Worm (Caenorhabditis elegans): ENCODE results near the gene srj-21.

The srj-21 gene

DNA sequence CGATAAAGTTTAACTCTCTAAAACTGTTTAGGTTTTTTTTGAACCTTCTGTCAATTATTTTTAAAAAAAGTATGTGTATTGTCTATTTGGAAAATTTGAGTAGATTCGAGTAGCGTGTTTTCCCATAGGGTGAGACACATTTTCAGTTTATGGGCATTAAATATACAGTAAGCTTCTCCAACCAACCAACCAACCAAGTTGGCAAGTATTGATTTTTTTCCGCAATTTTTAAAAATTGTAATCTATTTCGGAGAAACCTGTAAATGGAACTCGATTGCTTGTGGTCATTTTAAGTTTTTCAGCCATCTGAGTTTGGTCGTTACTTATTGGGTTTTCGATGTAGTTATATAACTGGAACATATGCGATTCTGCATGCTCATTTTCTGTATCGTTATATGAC is at the start of gene srj-21:
srj-21 (plus strand) TSS at position 301 of the 400 bp plus-strand sequence.
- TF ChIP-seq unc-62 (GFP tag; optimal IDR thresholded peaks at IDR 0.05) = no peak

DNA sequence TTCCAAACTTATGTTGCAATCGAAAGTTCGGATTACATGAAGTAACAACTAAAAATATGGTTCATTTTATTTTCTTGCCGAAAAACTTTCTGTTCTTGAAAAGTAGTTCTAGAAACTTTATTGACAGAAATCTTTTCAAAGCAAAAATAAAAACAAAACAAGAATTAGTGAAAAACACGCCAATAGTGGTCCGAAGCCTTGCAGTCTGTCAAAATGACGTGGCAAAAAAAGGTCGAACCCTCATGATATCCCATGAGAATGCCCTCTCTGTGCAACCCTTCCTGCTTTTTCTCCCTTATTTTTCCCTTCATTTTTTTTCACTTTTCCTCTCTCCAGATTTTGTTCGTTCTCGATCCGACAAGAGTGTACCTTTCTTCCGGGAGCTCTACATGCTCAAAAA is 46.0 kb upstream of the srj-21 start:
- TF ChIP-seq unc-62 (GFP tag; optimal IDR thresholded peaks at IDR 0.05) = no peak

DNA sequence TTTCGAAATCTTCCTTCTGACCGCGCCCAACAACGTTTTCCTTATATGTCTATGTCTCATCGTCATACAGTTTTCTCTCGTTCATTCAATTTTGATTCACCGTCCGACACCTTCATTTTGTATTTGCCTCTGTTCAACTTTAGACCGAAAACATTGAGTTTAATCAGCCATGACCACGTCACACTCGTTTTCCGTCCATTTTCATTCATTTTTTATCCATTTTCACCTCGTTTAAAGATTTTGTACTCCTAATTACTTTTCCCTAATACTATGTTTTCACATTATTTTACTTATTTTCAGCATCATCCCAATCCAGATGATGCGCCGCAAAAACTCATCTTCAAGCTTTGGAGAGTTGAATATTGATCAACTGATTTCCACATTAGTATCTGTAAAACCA is 42.9 kb upstream of the srj-21 start, which contains the start of gene pph-1:
pph-1 (plus strand) TSS at position 301 of the 400 bp plus-strand sequence.
- TF ChIP-seq unc-62 (GFP tag; optimal IDR thresholded peaks at IDR 0.05) = no peak

DNA sequence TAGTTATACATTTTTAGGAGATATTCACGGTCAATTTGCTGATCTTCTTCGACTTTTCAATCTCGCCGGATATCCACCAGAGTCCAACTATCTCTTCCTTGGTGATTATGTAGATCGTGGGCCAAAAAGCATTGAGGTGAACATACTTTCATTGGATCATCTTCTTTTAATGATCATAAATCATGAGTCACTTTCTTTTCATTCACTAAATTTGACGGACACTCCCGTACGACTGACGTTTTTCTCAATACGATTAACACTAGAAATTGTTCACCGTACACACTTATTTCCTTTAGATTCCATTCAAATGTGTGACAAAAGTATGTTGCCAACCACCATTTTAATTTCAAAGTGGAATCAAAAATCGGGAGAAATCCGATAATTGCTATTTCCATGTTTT is 42.2 kb upstream of the srj-21 start:
- TF ChIP-seq unc-62 (GFP tag; optimal IDR thresholded peaks at IDR 0.05) = no peak

DNA sequence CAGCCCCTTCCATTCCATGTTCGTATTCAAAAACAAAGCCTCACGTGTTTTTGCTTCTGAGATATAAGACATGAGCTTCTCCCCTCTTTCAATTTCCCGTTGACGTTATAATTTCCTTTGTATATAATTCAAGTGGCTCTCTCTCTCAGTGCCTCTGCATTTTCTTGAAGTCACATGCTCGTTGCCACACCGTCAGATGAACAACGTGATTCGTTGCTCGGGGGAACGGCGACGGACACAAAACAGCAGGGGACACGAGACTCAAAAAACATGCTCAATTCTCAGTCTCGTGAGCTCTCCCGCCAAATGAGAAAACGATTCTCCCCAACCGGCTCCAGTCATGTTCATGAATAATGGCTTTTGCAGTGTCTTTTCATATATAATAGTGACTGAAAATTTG is 36.8 kb upstream of the srj-21 start:
- no peak for TF ChIP-seq unc-62 (GFP tag; optimal IDR thresholded peaks at IDR 0.05)

DNA sequence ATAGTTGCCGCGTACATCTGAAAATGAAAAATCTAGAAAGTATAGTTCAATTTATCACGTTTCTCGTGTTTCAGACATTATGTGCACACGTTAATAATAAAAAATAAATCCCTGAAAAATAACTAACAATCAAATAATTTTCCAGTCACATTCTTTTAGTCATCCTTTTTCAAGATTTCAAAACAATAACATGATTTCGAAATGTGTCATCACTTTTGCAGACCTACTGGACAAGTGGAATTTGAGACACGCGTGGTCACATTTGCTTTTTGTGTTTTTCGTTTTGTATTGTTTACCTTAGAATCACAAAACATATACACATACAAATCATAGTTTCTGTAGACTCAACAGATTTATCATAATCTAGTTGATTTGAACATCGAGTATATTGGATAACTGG is 35.7 kb upstream of the srj-21 start:
- no peak for TF ChIP-seq unc-62 (GFP tag; optimal IDR thresholded peaks at IDR 0.05)

DNA sequence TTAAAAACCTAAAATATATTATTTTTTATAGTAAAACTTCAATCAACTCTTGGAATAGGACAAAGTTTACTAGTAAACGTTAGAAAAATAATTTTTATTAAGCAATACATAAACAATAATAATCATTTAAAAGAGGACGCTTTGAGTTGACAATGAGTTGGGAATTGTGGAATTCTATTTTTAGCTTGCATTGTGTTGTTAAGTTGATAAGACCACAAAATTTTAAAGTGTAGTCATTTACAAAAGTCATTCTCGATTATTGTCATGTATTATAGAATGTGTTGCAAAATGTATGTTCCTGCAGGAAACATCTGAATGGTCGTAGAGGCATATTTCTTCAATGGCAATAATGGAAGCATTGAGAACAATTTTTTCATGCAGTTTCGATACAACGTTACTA is 34.1 kb upstream of the srj-21 start:
- no peak for TF ChIP-seq unc-62 (GFP tag; optimal IDR thresholded peaks at IDR 0.05)

DNA sequence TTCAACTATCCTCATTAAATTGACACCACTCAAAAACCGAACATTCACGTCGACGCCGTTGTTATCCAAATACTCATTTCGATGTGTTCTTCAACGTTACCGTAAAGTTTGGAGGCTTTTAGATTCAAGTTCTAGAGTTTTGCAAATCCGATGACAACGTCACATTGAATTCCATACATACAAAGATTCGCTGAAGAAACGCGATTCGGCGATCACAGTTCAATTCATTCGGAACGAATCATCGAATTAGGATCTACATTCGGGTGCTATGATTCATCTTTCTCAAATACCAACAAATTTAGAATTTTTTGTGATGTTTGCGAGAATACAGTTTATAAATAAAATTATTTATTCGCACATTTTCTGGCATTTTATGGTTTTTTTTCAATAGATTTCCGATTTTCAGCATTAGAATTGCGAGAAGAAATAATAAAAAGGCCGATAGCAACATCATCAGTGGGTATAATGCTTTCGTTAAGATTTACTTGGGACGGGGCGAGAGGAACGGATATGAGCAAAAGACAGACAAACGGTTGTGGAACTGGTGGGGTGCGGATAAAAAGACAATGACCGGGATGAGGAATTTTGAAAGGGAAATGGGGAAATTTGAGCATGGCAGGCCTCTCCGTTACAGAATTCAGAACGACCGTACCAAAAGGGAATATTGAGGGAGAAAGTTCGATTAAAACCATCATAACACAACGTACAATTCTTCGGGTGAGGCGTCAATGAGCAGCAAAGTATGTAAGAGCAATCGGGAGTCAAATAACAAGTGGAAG is 33.1 kb upstream of the srj-21 start:
- no peak for TF ChIP-seq unc-62 (GFP tag; optimal IDR thresholded peaks at IDR 0.05)

DNA sequence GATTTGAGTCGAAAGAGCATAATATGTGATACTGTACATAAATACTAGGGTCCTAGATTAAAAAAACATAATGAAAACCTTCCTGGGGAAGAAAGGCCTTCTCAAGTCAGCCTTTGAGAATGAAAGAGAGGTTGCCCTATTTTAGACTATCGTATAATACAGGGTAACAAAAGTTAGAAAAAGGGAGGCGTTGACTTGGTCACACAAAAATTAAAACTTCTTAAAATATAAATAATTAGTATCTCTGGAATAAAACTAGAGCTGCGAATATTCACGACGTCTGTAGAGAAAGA is 32.6 kb upstream of the srj-21 start:
- TF ChIP-seq unc-62 (GFP tag; optimal IDR thresholded peaks at IDR 0.05) = no peak

DNA sequence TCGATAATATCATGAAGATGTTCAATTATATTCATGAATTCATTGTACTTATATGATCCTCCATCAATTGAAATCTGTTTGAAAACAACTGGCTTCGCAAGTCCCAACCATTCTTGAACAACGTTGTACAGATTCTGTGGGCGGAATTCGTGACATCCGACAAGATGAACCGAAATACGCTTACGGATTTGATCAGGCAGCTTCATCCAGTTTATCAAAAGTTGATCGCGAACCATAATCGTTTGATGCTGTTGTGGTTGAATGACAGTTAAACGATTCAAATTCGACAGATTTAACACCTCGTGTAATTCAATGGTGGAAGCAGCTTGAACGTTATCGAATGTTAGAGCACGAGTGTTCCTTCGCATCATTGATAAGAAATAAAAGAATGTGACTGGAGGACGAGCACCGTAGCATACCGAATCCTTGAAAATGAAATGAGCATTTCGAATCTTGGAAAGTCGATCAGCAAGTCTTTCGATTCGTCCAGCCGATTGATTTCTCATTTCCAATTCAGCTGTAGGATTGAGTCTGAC is 31.4 kb upstream of the srj-21 start:
- TF ChIP-seq unc-62 (GFP tag; optimal IDR thresholded peaks at IDR 0.05) = no peak

DNA sequence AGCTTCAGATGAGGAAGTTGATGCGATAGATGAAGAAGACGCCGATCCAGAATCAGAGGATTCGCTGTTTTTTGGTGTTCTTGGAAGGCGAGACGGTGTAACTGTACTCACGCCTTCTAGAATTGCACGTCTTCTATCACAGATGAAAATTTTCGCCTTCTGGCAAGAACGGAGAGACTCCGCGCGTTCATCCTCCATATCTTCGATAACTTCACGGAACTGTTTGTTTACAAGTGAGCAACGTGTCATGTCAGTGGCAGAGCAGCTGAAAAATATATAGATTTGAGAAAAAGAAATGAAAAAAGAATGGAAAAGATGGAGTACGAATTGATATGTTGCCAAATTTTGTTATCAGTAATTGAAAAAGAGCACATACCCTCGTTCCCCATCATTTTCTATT is 30.5 kb upstream of the srj-21 start:
- TF ChIP-seq unc-62 (GFP tag; optimal IDR thresholded peaks at IDR 0.05) = no peak

DNA sequence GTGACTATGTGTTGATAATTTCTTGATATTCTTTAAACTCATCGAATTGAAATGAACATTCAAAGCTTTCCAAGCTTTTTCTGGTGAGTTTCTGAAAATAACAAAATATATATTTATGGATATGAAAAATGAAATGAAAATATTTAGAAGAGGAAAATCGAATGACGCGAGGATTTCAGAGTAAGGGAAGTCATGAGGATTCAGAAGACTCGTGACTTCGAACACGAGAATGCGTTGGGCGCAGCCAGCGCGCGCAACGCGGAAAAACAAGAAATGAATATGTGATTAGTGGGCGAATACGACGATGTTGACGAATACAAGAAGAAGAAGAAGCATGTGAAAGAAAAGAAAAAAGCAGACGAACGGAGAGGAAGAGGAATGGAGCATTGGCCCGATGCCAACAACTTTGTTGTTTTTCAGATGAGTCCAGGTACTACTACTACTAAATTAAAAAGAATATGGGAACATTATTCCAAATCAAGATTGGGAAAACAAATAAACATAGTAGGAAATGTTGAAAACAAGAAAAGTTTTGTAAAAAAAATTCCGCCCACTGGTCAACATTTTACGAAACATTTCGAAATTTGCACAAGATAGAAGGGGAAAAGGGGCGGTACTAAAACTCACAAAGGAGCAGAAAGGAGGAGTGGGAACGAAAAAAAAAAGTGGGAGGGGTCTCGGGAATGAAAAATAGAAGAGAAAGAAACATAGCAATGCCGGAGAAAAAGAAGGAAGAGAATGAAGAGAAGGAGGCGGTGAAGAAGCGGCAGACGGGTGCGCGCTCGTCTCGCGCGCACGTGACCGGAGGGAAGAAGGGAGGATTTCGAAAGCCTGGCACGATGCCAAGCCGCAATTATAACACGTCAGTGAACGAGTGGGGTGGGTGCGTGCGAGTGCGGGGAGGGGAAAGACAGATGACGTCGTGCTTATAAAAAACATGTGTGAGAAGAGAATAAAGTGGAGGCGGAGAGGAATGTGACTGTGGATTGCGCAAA is 29.7 kb upstream of the srj-21 start:
- no peak for TF ChIP-seq unc-62 (GFP tag; optimal IDR thresholded peaks at IDR 0.05)

DNA sequence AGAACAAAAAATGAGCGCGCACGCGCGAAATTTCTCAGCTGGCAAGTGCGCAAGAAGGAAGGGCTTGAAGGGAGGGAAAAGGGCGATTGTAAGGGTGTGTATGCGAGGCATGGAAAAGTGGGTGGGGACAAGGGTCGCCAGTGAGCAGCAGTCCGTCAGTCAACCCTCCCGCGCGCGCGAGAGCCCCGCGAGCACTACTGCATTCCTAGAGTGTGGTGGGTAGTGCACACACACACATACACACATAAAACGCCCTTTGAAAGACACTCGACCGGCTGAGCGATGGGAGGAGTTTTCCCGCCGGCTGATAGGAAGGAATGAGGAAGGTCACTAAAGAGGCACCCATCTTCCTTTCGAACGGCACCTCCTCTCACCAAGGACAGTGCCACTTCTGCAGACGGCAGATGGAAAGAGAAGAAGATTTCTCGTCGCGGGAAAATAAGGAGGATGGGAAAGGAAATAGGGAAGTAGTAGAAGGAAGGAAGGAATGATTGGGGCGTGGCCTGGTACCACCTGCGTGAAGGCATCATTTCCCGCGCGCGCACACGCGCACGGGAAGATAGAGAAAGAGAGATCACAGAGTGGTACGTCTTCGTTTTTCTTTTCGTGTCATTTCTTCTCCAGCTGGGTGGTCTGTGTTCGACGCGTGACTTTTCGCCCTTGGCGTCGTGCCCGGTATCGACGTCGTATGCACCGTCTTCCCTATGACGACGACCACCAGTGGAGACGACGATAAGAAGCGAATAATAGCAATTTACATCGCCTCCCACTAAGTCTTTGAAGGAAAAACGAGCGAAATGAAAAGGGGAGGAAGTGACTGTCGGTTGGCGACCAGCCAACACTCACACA is 28.0 kb upstream of the srj-21 start:
- no peak for TF ChIP-seq unc-62 (GFP tag; optimal IDR thresholded peaks at IDR 0.05)

DNA sequence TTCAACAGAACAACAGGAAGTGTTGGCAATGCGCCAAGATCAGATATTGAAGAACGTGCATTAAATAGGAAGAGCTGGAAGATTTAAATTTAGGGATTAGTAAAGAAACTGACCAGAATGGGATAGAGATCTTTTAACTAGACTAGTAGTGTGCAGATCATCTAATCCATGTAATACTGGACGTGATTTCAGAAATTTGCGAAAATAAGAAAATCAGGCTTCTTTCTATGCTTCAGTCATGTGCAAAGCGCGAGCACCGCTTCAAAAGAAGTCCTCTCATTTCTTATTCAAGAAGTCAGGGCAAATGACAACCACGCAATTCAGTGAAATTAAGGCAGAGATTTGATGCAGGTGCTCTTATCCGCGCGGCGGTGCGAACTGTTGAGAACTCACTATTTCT is 27.1 kb upstream of the srj-21 start:
- TF ChIP-seq unc-62 (GFP tag; optimal IDR thresholded peaks at IDR 0.05) = no peak

DNA sequence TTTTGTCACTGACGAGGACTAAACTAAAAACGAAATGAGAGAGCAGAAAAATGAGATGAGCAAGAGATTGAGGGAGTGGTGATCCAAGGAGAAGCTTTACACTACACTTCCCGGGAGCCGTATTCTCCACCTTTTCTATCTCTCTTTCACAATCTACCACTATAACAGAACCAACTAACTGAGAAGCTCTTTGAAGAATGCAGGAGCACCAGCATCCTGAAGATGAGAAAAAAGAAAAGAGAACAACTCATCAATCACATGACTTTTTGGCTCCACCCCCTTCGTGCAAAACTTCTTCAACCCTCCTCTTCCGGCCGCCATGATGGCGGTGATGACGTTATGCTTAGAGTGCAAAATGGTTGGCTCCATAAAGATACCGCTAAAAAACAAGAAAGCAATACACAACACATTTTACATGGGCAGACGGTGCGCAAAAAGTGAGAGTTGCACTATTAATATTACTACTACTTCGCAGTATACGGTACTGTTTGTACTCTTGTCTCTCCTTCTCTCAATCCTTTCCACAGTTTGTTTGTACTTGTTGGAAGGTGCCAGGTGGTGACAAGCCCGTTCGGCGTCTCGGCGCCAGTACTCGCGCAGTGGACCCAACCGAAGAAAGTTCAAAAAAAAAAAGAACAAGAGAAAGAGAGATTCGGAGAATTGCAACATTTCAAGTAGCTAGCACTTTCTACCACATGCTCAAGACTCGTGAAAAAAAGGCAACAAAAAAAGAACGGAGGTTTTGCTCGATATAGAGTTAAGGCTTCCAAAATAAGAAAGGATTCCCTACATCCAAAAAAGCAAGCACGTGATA is 25.9 kb upstream of the srj-21 start:
- no peak for TF ChIP-seq unc-62 (GFP tag; optimal IDR thresholded peaks at IDR 0.05)
